Fruit fly (Drosophila melanogaster) whole organism, prepupa: ENCODE results near the gene CG31826.

ENCODE experiments used
- CG10669 ChIP-seq: fragments of 200-800 bp; sonication (Bioruptor generic); optimal IDR thresholded peaks from 3 replicates; lab custom pipeline; 2018; ENCODE audit warnings: missing biosample characterization, mild to moderate bottlenecking, missing genetic modification characterization, moderate library complexity
- CG16779 ChIP-seq: fragments of 200-800 bp; sonication (Bioruptor generic); optimal IDR thresholded peaks from 3 replicates; lab custom pipeline; 2017; ENCODE audit warnings: missing biosample characterization, mild to moderate bottlenecking, missing genetic modification characterization
- CG6808 ChIP-seq: fragments of 200-800 bp; sonication (Bioruptor generic); optimal IDR thresholded peaks from 3 replicates; lab custom pipeline; 2017; ENCODE audit warnings: missing biosample characterization, missing genetic modification characterization, mild to moderate bottlenecking, moderate library complexity, missing genetic modification reagents
- Hr39 ChIP-seq: fragments of 200-800 bp; sonication (Bioruptor generic); optimal IDR thresholded peaks from 2 replicates; lab custom pipeline; 2016; ENCODE audit warnings: missing biosample characterization, missing genetic modification characterization
- OdsH ChIP-seq: fragments of 200-800 bp; sonication (Bioruptor generic); optimal IDR thresholded peaks from 3 replicates; lab custom pipeline; 2016; ENCODE audit warnings: missing biosample characterization, missing genetic modification characterization
- Smox ChIP-seq: fragments of 200-800 bp; sonication (Bioruptor generic); optimal IDR thresholded peaks from 3 replicates; lab custom pipeline; 2016; ENCODE audit warnings: missing biosample characterization, missing genetic modification characterization
- acj6 ChIP-seq: fragments of 200-800 bp; sonication (Bioruptor generic); optimal IDR thresholded peaks from 3 replicates; lab custom pipeline; 2016; ENCODE audit warnings: missing biosample characterization, missing genetic modification characterization
- fd85E ChIP-seq: fragments of 200-800 bp; sonication (Bioruptor generic); optimal IDR thresholded peaks from 3 replicates; lab custom pipeline; 2016; ENCODE audit warnings: missing biosample characterization, missing genetic modification characterization
- svp ChIP-seq: fragments of 200-800 bp; sonication (Bioruptor generic); peaks from one replicate; lab custom pipeline; 2016; ENCODE audit warnings: missing biosample characterization, missing genetic modification characterization

- TF ChIP-seq CG6808 (GFP tag; lab: Kevin White, UChicago): no peak
- TF ChIP-seq svp: no peak
- TF ChIP-seq Hr39 (GFP tag; lab: Kevin White, UChicago): no peak
- no peak for TF ChIP-seq Smox (GFP tag; lab: Kevin White, UChicago)
- no peak for TF ChIP-seq CG10669
- TF ChIP-seq fd85E (GFP tag; lab: Kevin White, UChicago): no peak
- TF ChIP-seq CG16779: no peak
- no peak for TF ChIP-seq OdsH (GFP tag; lab: Kevin White, UChicago)
- TF ChIP-seq acj6 (GFP tag; lab: Kevin White, UChicago): no peak
These were observed 21.7 kb downstream of the CG31826 start for dm6 chr2L:15751259-15751555.
